Worm (Caenorhabditis elegans) whole organism, L2 larva: ENCODE results near the gene ZC239.3.
"Not testable (repeated sequence)": the region's sequence is repeated elsewhere in the genome, so short reads cannot be mapped to it uniquely, and the experiment has no call there.

Experiments used
- C34F6.9 ChIP-seq: fragments of 150-350 bp; optimal IDR thresholded peaks from 2 replicates; lab custom pipeline; 2014; ENCODE audit warnings: missing biosample characterization, missing genetic modification characterization
- F13H6.1 ChIP-seq: sonication (generic microtip); optimal IDR thresholded peaks from 2 replicates; lab custom pipeline; 2016; ENCODE audit warnings: missing genetic modification characterization, missing compliant biosample characterization
- R02D3.7 ChIP-seq: fragments of 150-350 bp; optimal IDR thresholded peaks from 2 replicates; lab custom pipeline; 2014; ENCODE audit warnings: missing biosample characterization, missing genetic modification characterization
- Y55F3AM.14 ChIP-seq: fragments of 200-800 bp; sonication (Bioruptor generic); optimal IDR thresholded peaks from 2 replicates; lab custom pipeline; 2018; ENCODE audit warnings: mild to moderate bottlenecking, missing genetic modification characterization, missing compliant biosample characterization
- ZK546.5 ChIP-seq: sonication (generic microtip); optimal IDR thresholded peaks from 2 replicates; lab custom pipeline; 2017; ENCODE audit warnings: missing biosample characterization, missing genetic modification characterization
- alr-1 ChIP-seq: fragments of 150-350 bp; optimal IDR thresholded peaks from 2 replicates; lab custom pipeline; 2014; ENCODE audit warnings: missing biosample characterization, missing genetic modification characterization
- aly-2 ChIP-seq: fragments of 150-350 bp; optimal IDR thresholded peaks from 2 replicates; lab custom pipeline; 2014; ENCODE audit warnings: missing biosample characterization, missing genetic modification characterization
- ama-1 ChIP-seq: fragments of 150-350 bp; optimal IDR thresholded peaks from 2 replicates; lab custom pipeline; 2018; ENCODE audit warnings: inconsistent platforms
- ceh-16 ChIP-seq: fragments of 150-350 bp; optimal IDR thresholded peaks from 2 replicates; lab custom pipeline; 2014; ENCODE audit warnings: missing biosample characterization, missing genetic modification characterization
- ceh-82 ChIP-seq: fragments of 150-350 bp; optimal IDR thresholded peaks from 2 replicates; lab custom pipeline; 2014; ENCODE audit warnings: missing biosample characterization, missing genetic modification characterization
- dmd-4 ChIP-seq: sonication (generic microtip); optimal IDR thresholded peaks from 2 replicates; lab custom pipeline; 2017; ENCODE audit warnings: missing biosample characterization, missing genetic modification characterization
- egl-27 ChIP-seq: sonication (generic microtip); optimal IDR thresholded peaks from 3 replicates; lab custom pipeline; 2017; ENCODE audit warnings: missing biosample characterization, missing genetic modification reagents, missing genetic modification characterization
- elt-3 ChIP-seq: sonication (generic microtip); optimal IDR thresholded peaks from 2 replicates; lab custom pipeline; 2017; ENCODE audit warnings: missing biosample characterization, missing genetic modification characterization
- fos-1 ChIP-seq: fragments of 150-350 bp; optimal IDR thresholded peaks from 2 replicates; lab custom pipeline; 2014; ENCODE audit warnings: missing biosample characterization, missing genetic modification characterization
- gmeb-1 ChIP-seq: fragments of 150-350 bp; optimal IDR thresholded peaks from 2 replicates; lab custom pipeline; 2014; ENCODE audit warnings: missing biosample characterization, missing genetic modification characterization
- lin-11 ChIP-seq: fragments of 150-350 bp; sonication (generic microtip); optimal IDR thresholded peaks from 2 replicates; lab custom pipeline; 2014; ENCODE audit warnings: missing biosample characterization, missing genetic modification characterization, inconsistent platforms, mixed read lengths
- lin-39 ChIP-seq: fragments of 150-350 bp; optimal IDR thresholded peaks from 2 replicates; lab custom pipeline; 2014; ENCODE audit warnings: missing biosample characterization, missing genetic modification reagents, missing genetic modification characterization
- lsy-2 ChIP-seq, 2 experiments: fragments of 150-350 bp in 1 of 2; sonication (generic microtip) in 1 of 2; optimal IDR thresholded peaks; 2 replicates each; lab custom pipeline; 2014 to 2017; ENCODE audit warnings: missing biosample characterization in 2 of 2, missing genetic modification characterization in 2 of 2
- mab-5 ChIP-seq: fragments of 150-350 bp; optimal IDR thresholded peaks from 2 replicates; lab custom pipeline; 2014; ENCODE audit warnings: missing biosample characterization, missing genetic modification characterization
- mbf-1 ChIP-seq: sonication (generic microtip); optimal IDR thresholded peaks from 2 replicates; lab custom pipeline; 2017; ENCODE audit warnings: missing biosample characterization, missing genetic modification characterization
- mdl-1 ChIP-seq, 2 experiments: fragments of 150-350 bp in 1 of 2; sonication (generic microtip) in 1 of 2; optimal IDR thresholded peaks; 2 replicates each; lab custom pipeline; 2017; ENCODE audit warnings: missing biosample characterization in 2 of 2, missing genetic modification characterization in 2 of 2
- nhr-10 ChIP-seq: sonication (generic microtip); optimal IDR thresholded peaks from 2 replicates; lab custom pipeline; 2017; ENCODE audit warnings: missing biosample characterization, missing genetic modification characterization
- nhr-11 ChIP-seq: fragments of 150-350 bp; optimal IDR thresholded peaks from 2 replicates; lab custom pipeline; 2014; ENCODE audit warnings: missing biosample characterization, missing genetic modification characterization
- nhr-12 ChIP-seq: fragments of 150-350 bp; optimal IDR thresholded peaks from 2 replicates; lab custom pipeline; 2014; ENCODE audit warnings: missing biosample characterization, missing genetic modification characterization
- nhr-129 ChIP-seq: fragments of 150-350 bp; optimal IDR thresholded peaks from 2 replicates; lab custom pipeline; 2014; ENCODE audit warnings: missing biosample characterization, missing genetic modification characterization
- nhr-21 ChIP-seq: fragments of 150-350 bp; optimal IDR thresholded peaks from 2 replicates; lab custom pipeline; 2014; ENCODE audit warnings: missing biosample characterization, missing genetic modification characterization
- nhr-23 ChIP-seq: fragments of 150-350 bp; optimal IDR thresholded peaks from 2 replicates; lab custom pipeline; 2014; ENCODE audit warnings: missing biosample characterization, missing genetic modification reagents, missing genetic modification characterization
- nhr-237 ChIP-seq: fragments of 150-350 bp; optimal IDR thresholded peaks from 2 replicates; lab custom pipeline; 2014; ENCODE audit warnings: missing biosample characterization, missing genetic modification characterization
- nhr-6 ChIP-seq: fragments of 150-350 bp; optimal IDR thresholded peaks from 2 replicates; lab custom pipeline; 2014; ENCODE audit warnings: missing biosample characterization, missing genetic modification characterization
- nhr-77 ChIP-seq: fragments of 150-350 bp; optimal IDR thresholded peaks from 2 replicates; lab custom pipeline; 2014; ENCODE audit warnings: missing biosample characterization, missing genetic modification characterization
- peb-1 ChIP-seq: fragments of 150-350 bp; optimal IDR thresholded peaks from 2 replicates; lab custom pipeline; 2014; ENCODE audit warnings: missing biosample characterization, missing genetic modification characterization
- sem-4 ChIP-seq: fragments of 150-350 bp; optimal IDR thresholded peaks from 2 replicates; lab custom pipeline; 2014; ENCODE audit warnings: missing biosample characterization, missing genetic modification reagents, missing genetic modification characterization
- skn-1 ChIP-seq: sonication (generic microtip); optimal IDR thresholded peaks from 2 replicates; lab custom pipeline; 2017; ENCODE audit warnings: missing biosample characterization, missing genetic modification characterization
- sma-3 ChIP-seq: sonication (generic microtip); optimal IDR thresholded peaks from 2 replicates; lab custom pipeline; 2016; ENCODE audit warnings: missing genetic modification reagents, missing genetic modification characterization, missing compliant biosample characterization
- snpc-4 ChIP-seq: fragments of 150-350 bp; optimal IDR thresholded peaks from 2 replicates; lab custom pipeline; 2014; ENCODE audit warnings: missing biosample characterization, missing genetic modification characterization
- unc-55 ChIP-seq: fragments of 150-350 bp; sonication (generic microtip); optimal IDR thresholded peaks from 3 replicates; lab custom pipeline; 2014; ENCODE audit warnings: missing biosample characterization, missing genetic modification reagents, missing genetic modification characterization
- unc-62 ChIP-seq: fragments of 150-350 bp; optimal IDR thresholded peaks from 2 replicates; lab custom pipeline; 2014; ENCODE audit warnings: missing biosample characterization, missing genetic modification reagents, missing genetic modification characterization
- ztf-1 ChIP-seq: fragments of 200-800 bp; sonication (Bioruptor generic); conservative IDR thresholded peaks from 2 replicates; pipeline ENCODE4 v1.3.6; 2022; ENCODE audit warnings: missing genetic modification characterization, missing compliant biosample characterization
- ztf-4 ChIP-seq: fragments of 150-350 bp; optimal IDR thresholded peaks from 2 replicates; lab custom pipeline; 2014; ENCODE audit warnings: missing biosample characterization, missing genetic modification characterization

The ZC239.3 gene

DNA sequence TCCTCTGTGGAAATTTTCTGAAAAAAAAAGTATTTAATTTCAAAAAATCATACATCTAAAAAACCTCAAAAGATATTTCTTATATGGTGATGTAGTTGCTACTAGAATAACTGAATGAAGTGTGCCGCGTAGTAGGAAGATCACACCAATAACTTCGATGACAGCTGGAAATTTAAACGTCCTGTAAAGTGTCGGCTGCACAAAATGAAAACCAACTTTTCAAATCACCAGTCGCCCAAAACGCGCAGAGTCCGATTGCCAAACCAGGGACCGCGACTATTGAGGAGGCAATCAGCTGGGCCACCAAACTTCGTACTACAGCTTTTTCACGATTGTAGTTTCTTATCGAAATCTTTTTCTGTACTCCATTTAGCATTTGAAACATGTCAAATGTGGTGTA lies 14.6 kb upstream of the ZC239.3 start, which contains the start of gene sri-48:
Gene sri-48, minus strand, starts transcription at position 101 of the 400 bp plus-strand sequence.
- not testable (repeated sequence) for TF ChIP-seq unc-55; mab-5 (tag; lab: Kevin White, UChicago); alr-1 (tag; lab: Kevin White, UChicago)

DNA sequence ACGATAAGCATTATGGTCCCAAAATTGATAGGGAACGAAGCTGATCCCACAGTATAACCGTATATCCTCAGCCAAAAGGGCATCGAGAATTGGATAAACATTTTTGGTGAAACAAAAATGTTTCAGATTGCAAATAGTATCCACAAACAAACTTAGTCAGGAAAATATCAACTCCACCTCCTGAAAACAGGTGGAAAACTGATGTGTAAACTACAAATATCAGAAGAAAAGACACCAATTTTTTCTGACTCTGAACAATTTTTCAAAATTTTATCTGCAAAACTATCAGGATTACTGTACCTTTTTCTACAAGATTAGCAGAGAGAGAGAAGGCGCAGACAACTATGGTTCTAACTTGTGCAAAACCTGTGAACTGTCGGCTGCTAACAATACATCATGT lies 13.3 kb upstream of the ZC239.3 start, which contains the start of gene sri-53:
Gene sri-53, minus strand, starts transcription at position 101 of the 400 bp plus-strand sequence.
- no peak for TF ChIP-seq aly-2 (tag; lab: Kevin White, UChicago)
- no peak for TF ChIP-seq egl-27 (tag; lab: Kevin White, UChicago)
- TF ChIP-seq ama-1 (lab: Kevin White, UChicago) = no peak
- TF ChIP-seq nhr-23 = no peak
- no peak for TF ChIP-seq nhr-12
- no peak for TF ChIP-seq ztf-1
- no peak for TF ChIP-seq snpc-4 (tag; lab: Kevin White, UChicago)
- no peak for TF ChIP-seq nhr-129 (tag; lab: Kevin White, UChicago)
- TF ChIP-seq peb-1 (tag; lab: Kevin White, UChicago) = no peak
- no peak for TF ChIP-seq F13H6.1 (tag; lab: Kevin White, UChicago)
- TF ChIP-seq mab-5 (tag; lab: Kevin White, UChicago) = no peak

DNA sequence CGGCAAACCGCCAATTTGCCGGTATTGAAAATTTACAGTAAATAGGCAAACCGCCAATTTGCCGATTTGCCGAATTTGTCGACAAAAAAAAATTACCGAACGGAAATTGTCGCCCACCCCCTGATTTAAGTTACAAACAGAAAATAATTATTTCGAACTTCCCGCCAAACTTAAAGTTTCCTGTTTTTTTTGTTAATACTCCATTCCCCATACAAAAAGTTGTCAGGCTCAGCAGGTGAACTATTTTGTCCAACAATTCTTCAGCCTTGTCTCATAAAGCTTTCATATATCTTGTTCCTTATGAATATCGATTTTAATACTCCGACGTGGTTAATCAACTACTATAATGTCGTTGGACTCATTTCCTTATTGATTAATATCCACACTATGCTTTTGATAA lies 12.4 kb upstream of the ZC239.3 start, which contains the start of gene sri-50:
Gene sri-50, plus strand, starts transcription at position 301 of the 400 bp plus-strand sequence.
- TF ChIP-seq nhr-10 (no peak), aly-2 (tag; lab: Kevin White, UChicago) (no peak), nhr-129 (tag; lab: Kevin White, UChicago) (no peak), mdl-1 (tag; optimal IDR thresholded peaks at IDR 0.05; lab: Kevin White, UChicago) (no peak), nhr-77 (no peak), ztf-4 (tag; lab: Kevin White, UChicago) (no peak), nhr-11 (tag; lab: Kevin White, UChicago) (no peak), lin-11 (tag; lab: Kevin White, UChicago) (no peak), alr-1 (tag; lab: Kevin White, UChicago) (no peak), unc-62 (GFP tag; lab: Kevin White, UChicago) (no peak), sem-4 (no peak), R02D3.7 (tag; lab: Kevin White, UChicago) (no peak), nhr-6 (tag; lab: Kevin White, UChicago) (no peak), nhr-12 (no peak)

DNA sequence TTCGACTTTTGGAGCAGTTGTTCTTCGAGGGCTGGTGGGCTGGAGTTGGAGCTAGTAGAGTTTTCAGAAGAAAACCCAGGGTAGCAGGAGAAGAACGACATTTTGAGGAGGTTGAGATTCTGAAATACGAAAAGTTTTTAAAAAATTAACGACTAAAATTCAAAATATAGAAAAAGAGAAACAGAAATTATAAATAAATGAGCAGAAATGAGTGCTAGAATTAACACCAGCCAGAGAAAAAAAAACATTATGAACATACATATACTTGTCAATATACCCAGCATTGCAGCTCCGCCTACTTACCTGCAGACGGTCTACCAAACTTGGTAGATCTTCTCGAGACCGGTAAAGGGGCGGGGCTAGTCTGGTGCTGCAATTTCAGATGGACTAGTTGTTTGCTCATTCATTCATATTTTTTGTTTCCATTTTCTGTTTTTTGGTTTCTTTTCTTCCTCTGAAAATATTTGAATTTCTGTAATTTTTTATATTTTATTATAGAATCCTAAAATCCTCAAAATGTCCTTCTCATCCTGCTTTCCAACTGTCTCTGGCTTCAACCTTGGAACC lies 9.4 kb upstream of the ZC239.3 start, which contains the start of the genes ZC239.20 and ZC239.21:
Gene ZC239.20, minus strand, starts transcription at position 101 of the 567 bp plus-strand sequence.
Gene ZC239.21, plus strand, starts transcription at position 517 of the 567 bp plus-strand sequence.
- TF ChIP-seq sma-3 (GFP tag; lab: Kevin White, UChicago) = no peak
- no peak for TF ChIP-seq lin-39 (tag; lab: Kevin White, UChicago)
- no peak for TF ChIP-seq F13H6.1 (tag; lab: Kevin White, UChicago)
- no peak for TF ChIP-seq nhr-12
- no peak for TF ChIP-seq unc-55
- TF ChIP-seq unc-62 (GFP tag; lab: Kevin White, UChicago) = no peak
- TF ChIP-seq ZK546.5 (tag; lab: Kevin White, UChicago) = no peak
- TF ChIP-seq lin-11 (tag; lab: Kevin White, UChicago) = no peak
- TF ChIP-seq ceh-16 = no peak
- no peak for TF ChIP-seq mbf-1 (tag; lab: Kevin White, UChicago)
- TF ChIP-seq ztf-1 = no peak
- TF ChIP-seq nhr-11 (tag; lab: Kevin White, UChicago) = no peak
- TF ChIP-seq nhr-21 (tag; lab: Kevin White, UChicago) = no peak
- TF ChIP-seq aly-2 (tag; lab: Kevin White, UChicago) = no peak
- TF ChIP-seq nhr-23 = no peak
- TF ChIP-seq egl-27 (tag; lab: Kevin White, UChicago) = no peak
- no peak for TF ChIP-seq R02D3.7 (tag; lab: Kevin White, UChicago)

DNA sequence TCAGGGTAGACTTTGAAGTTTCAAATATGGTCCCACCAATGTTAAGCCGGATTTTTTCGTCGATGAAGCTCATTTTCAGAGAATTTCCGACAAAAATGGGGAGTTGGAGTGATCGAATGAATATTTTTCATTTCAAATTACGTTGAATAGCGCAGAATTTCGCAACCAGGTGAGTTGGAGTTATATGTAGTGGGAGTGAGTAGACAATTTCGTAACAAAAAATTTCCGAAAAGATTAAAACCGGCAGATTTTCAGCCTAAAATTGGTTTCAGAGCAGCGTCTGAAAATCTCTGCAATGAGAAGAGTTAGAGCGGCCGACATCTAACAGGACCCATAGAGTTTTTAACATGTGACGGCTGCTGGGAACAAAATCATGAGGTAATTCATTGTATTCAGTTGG lies 7.2 kb upstream of the ZC239.3 start, which contains the start of gene sdz-35:
Gene sdz-35, minus strand, starts transcription at position 101 of the 400 bp plus-strand sequence.
- no peak for TF ChIP-seq snpc-4 (tag; lab: Kevin White, UChicago)
- TF ChIP-seq unc-62 (GFP tag; lab: Kevin White, UChicago) = no peak
- TF ChIP-seq nhr-77 = no peak
- TF ChIP-seq nhr-11 (tag; lab: Kevin White, UChicago) = no peak
- no peak for TF ChIP-seq unc-55

DNA sequence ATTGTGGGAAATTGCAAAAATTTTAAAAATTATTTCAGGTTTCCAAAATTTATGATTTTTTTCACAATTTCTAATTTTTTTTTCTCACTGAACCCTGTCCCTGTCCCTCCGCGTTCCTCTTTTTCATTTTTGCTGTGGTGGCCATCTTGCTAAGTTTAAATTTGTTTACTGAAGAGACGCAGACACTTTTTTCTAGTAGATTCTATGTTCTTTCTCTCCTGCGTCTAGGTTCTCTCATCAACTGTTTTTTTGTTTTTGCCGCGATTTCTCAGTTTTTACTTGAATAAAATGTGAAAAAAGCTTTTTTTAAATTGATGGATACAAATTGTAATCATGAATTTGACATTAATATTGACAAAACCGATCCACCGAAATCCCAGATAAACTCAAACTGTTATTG lies 6.6 kb upstream of the ZC239.3 start, which contains the start of gene ZC239.6:
Gene ZC239.6, plus strand, starts transcription at position 381 of the 400 bp plus-strand sequence.
- TF ChIP-seq skn-1 (tag; lab: Kevin White, UChicago) = no peak
- no peak for TF ChIP-seq gmeb-1 (tag; lab: Kevin White, UChicago)
- TF ChIP-seq ztf-1 = no peak
- no peak for TF ChIP-seq mdl-1 (tag; optimal IDR thresholded peaks at IDR 0.05; lab: Kevin White, UChicago)
- no peak for TF ChIP-seq nhr-12
- TF ChIP-seq fos-1 = peak; percentile 10
- peak; percentile 15 for TF ChIP-seq ama-1 (lab: Kevin White, UChicago)
- TF ChIP-seq lin-39 (tag; lab: Kevin White, UChicago) = no peak
- TF ChIP-seq nhr-11 (tag; lab: Kevin White, UChicago) = no peak
- TF ChIP-seq ceh-82 (tag; lab: Kevin White, UChicago) = no peak
- no peak for TF ChIP-seq elt-3 (tag; lab: Kevin White, UChicago)
- TF ChIP-seq alr-1 (tag; lab: Kevin White, UChicago) = no peak
- no peak for TF ChIP-seq ZK546.5 (tag; lab: Kevin White, UChicago)
- TF ChIP-seq Y55F3AM.14 (GFP tag; lab: Kevin White, UChicago) = no peak
- TF ChIP-seq R02D3.7 (tag; lab: Kevin White, UChicago) = no peak
- TF ChIP-seq C34F6.9 (tag; lab: Kevin White, UChicago) = peak; percentile 80
- TF ChIP-seq nhr-237 (tag; lab: Kevin White, UChicago) = no peak
- TF ChIP-seq dmd-4 (tag; lab: Kevin White, UChicago) = no peak
- TF ChIP-seq snpc-4 (tag; lab: Kevin White, UChicago) = no peak
- peak in 1 of 2 experiments; percentile 61 for TF ChIP-seq lsy-2 (tag; optimal IDR thresholded peaks at IDR 0.05; lab: Kevin White, UChicago)
- TF ChIP-seq unc-55 = peak; percentile 43
- TF ChIP-seq, all 48 proteins: peak for 5
